Worm (Caenorhabditis elegans) whole organism, L2 larva: ENCODE measurements around the gene M02D8.6.

ENCODE experiments used
- C34F6.9 ChIP-seq: fragments of 150-350 bp; optimal IDR thresholded peaks from 2 replicates; lab custom pipeline; 2014; ENCODE audit warnings: missing biosample characterization, missing genetic modification characterization
- Y55F3AM.14 ChIP-seq: fragments of 200-800 bp; sonication (Bioruptor generic); optimal IDR thresholded peaks from 2 replicates; lab custom pipeline; 2018; ENCODE audit warnings: mild to moderate bottlenecking, missing genetic modification characterization, missing compliant biosample characterization
- ZK546.5 ChIP-seq: sonication (generic microtip); optimal IDR thresholded peaks from 2 replicates; lab custom pipeline; 2017; ENCODE audit warnings: missing biosample characterization, missing genetic modification characterization
- alr-1 ChIP-seq: fragments of 150-350 bp; optimal IDR thresholded peaks from 2 replicates; lab custom pipeline; 2014; ENCODE audit warnings: missing biosample characterization, missing genetic modification characterization
- aly-2 ChIP-seq: fragments of 150-350 bp; optimal IDR thresholded peaks from 2 replicates; lab custom pipeline; 2014; ENCODE audit warnings: missing biosample characterization, missing genetic modification characterization
- ama-1 ChIP-seq: fragments of 150-350 bp; optimal IDR thresholded peaks from 2 replicates; lab custom pipeline; 2018; ENCODE audit warnings: inconsistent platforms
- ceh-82 ChIP-seq: fragments of 150-350 bp; optimal IDR thresholded peaks from 2 replicates; lab custom pipeline; 2014; ENCODE audit warnings: missing biosample characterization, missing genetic modification characterization
- crh-2 ChIP-seq: sonication (generic microtip); optimal IDR thresholded peaks from 2 replicates; lab custom pipeline; 2017; ENCODE audit warnings: missing biosample characterization, missing genetic modification characterization
- dmd-4 ChIP-seq: sonication (generic microtip); optimal IDR thresholded peaks from 2 replicates; lab custom pipeline; 2017; ENCODE audit warnings: missing biosample characterization, missing genetic modification characterization
- elt-3 ChIP-seq: sonication (generic microtip); optimal IDR thresholded peaks from 2 replicates; lab custom pipeline; 2017; ENCODE audit warnings: missing biosample characterization, missing genetic modification characterization
- fos-1 ChIP-seq: fragments of 150-350 bp; optimal IDR thresholded peaks from 2 replicates; lab custom pipeline; 2014; ENCODE audit warnings: missing biosample characterization, missing genetic modification characterization
- gmeb-1 ChIP-seq: fragments of 150-350 bp; optimal IDR thresholded peaks from 2 replicates; lab custom pipeline; 2014; ENCODE audit warnings: missing biosample characterization, missing genetic modification characterization
- lin-13 ChIP-seq: fragments of 150-350 bp; optimal IDR thresholded peaks from 2 replicates; lab custom pipeline; 2014; ENCODE audit warnings: missing biosample characterization, missing genetic modification reagents, missing genetic modification characterization
- lin-39 ChIP-seq: fragments of 150-350 bp; optimal IDR thresholded peaks from 2 replicates; lab custom pipeline; 2014; ENCODE audit warnings: missing biosample characterization, missing genetic modification reagents, missing genetic modification characterization
- lsy-2 ChIP-seq, 2 experiments: fragments of 150-350 bp in 1 of 2; sonication (generic microtip) in 1 of 2; optimal IDR thresholded peaks; 2 replicates each; lab custom pipeline; 2014 to 2017; ENCODE audit warnings: missing biosample characterization in 2 of 2, missing genetic modification characterization in 2 of 2
- mdl-1 ChIP-seq, 2 experiments: fragments of 150-350 bp in 1 of 2; sonication (generic microtip) in 1 of 2; optimal IDR thresholded peaks; 2 replicates each; lab custom pipeline; 2017; ENCODE audit warnings: missing biosample characterization in 2 of 2, missing genetic modification characterization in 2 of 2
- nhr-10 ChIP-seq: sonication (generic microtip); optimal IDR thresholded peaks from 2 replicates; lab custom pipeline; 2017; ENCODE audit warnings: missing biosample characterization, missing genetic modification characterization
- nhr-11 ChIP-seq: fragments of 150-350 bp; optimal IDR thresholded peaks from 2 replicates; lab custom pipeline; 2014; ENCODE audit warnings: missing biosample characterization, missing genetic modification characterization
- nhr-129 ChIP-seq: fragments of 150-350 bp; optimal IDR thresholded peaks from 2 replicates; lab custom pipeline; 2014; ENCODE audit warnings: missing biosample characterization, missing genetic modification characterization
- nhr-21 ChIP-seq: fragments of 150-350 bp; optimal IDR thresholded peaks from 2 replicates; lab custom pipeline; 2014; ENCODE audit warnings: missing biosample characterization, missing genetic modification characterization
- nhr-23 ChIP-seq: fragments of 150-350 bp; optimal IDR thresholded peaks from 2 replicates; lab custom pipeline; 2014; ENCODE audit warnings: missing biosample characterization, missing genetic modification reagents, missing genetic modification characterization
- nhr-25 ChIP-seq: fragments of 150-350 bp; sonication (generic microtip); optimal IDR thresholded peaks from 3 replicates; lab custom pipeline; 2014; ENCODE audit warnings: missing biosample characterization, missing genetic modification characterization
- peb-1 ChIP-seq: fragments of 150-350 bp; optimal IDR thresholded peaks from 2 replicates; lab custom pipeline; 2014; ENCODE audit warnings: missing biosample characterization, missing genetic modification characterization
- sem-4 ChIP-seq: fragments of 150-350 bp; optimal IDR thresholded peaks from 2 replicates; lab custom pipeline; 2014; ENCODE audit warnings: missing biosample characterization, missing genetic modification reagents, missing genetic modification characterization
- sma-9 ChIP-seq, 2 experiments: fragments of 150-350 bp in 1 of 2; sonication (generic microtip) in 1 of 2; optimal IDR thresholded peaks; 2 replicates each; lab custom pipeline; 2014 to 2016; ENCODE audit warnings: missing genetic modification characterization in 2 of 2, mild to moderate bottlenecking in 1 of 2, missing biosample characterization in 1 of 2, missing compliant biosample characterization in 1 of 2, missing genetic modification reagents in 1 of 2, moderate library complexity in 1 of 2
- snpc-4 ChIP-seq: fragments of 150-350 bp; optimal IDR thresholded peaks from 2 replicates; lab custom pipeline; 2014; ENCODE audit warnings: missing biosample characterization, missing genetic modification characterization
- unc-39 ChIP-seq: fragments of 150-350 bp; optimal IDR thresholded peaks from 2 replicates; lab custom pipeline; 2014; ENCODE audit warnings: missing biosample characterization, missing genetic modification characterization
- unc-55 ChIP-seq: fragments of 150-350 bp; sonication (generic microtip); optimal IDR thresholded peaks from 3 replicates; lab custom pipeline; 2014; ENCODE audit warnings: missing biosample characterization, missing genetic modification reagents, missing genetic modification characterization
- unc-62 ChIP-seq: fragments of 150-350 bp; optimal IDR thresholded peaks from 2 replicates; lab custom pipeline; 2014; ENCODE audit warnings: missing biosample characterization, missing genetic modification reagents, missing genetic modification characterization
- zag-1 ChIP-seq: fragments of 150-350 bp; optimal IDR thresholded peaks from 2 replicates; lab custom pipeline; 2014; ENCODE audit warnings: missing biosample characterization, missing genetic modification characterization
- ztf-4 ChIP-seq: fragments of 150-350 bp; optimal IDR thresholded peaks from 2 replicates; lab custom pipeline; 2014; ENCODE audit warnings: missing biosample characterization, missing genetic modification characterization

The M02D8.6 gene

DNA sequence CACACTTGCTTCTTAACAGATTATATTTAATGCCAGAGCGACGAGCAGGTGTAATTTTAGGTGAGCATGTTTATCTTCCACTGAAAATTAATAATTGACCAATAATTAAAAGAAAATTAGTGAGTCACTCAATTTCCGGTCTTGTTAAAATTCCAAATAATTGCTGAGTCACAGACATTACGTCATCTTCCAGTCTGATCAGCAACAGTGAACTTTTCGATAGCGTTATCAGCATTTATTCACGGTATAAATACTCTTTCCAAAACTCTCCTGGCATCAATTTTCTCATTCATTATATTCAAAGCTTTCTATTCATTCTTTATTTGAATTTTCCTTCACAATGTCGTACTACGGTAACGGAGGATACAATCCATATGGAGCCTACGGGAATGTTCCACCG lies 22.3 kb downstream of the M02D8.6 start, which contains the start of gene kreg-1:
Gene kreg-1, plus strand, starts transcription at position 341 of the 400 bp plus-strand sequence.
- TF ChIP-seq elt-3 (tag; lab: Kevin White, UChicago) (no peak), unc-62 (GFP tag; lab: Kevin White, UChicago) (no peak), fos-1 (tag; lab: Kevin White, UChicago) (peak; percentile 73), nhr-129 (tag; lab: Kevin White, UChicago) (peak; percentile 16), unc-39 (tag; lab: Kevin White, UChicago) (no peak)

DNA sequence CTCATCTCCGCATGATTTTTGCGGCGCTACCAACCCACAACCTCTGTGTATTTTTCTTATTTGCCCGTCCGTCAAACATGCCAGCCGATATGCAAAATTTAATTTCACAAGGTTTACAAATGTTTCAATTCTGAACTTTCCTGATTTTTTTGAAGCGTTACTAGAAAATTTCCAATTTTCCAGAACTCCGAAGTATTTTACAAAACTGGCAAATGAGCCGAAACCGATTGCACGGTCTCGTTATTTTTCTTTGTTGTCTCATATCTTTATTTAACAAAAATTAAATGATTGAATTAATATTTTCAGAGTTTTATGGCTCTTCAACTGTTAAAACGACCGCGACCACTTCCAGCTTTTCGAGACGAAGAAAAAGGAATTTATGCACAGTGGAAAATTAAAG lies 23.7 kb downstream of the M02D8.6 start, which contains the start of gene F53A9.3:
Gene F53A9.3, plus strand, starts transcription at position 301 of the 400 bp plus-strand sequence.
- TF ChIP-seq ama-1 (lab: Kevin White, UChicago) (no peak), zag-1 (tag; lab: Kevin White, UChicago) (no peak), ceh-82 (tag; lab: Kevin White, UChicago) (no peak), peb-1 (tag; lab: Kevin White, UChicago) (no peak), ztf-4 (no peak), snpc-4 (no peak), C34F6.9 (no peak)

DNA sequence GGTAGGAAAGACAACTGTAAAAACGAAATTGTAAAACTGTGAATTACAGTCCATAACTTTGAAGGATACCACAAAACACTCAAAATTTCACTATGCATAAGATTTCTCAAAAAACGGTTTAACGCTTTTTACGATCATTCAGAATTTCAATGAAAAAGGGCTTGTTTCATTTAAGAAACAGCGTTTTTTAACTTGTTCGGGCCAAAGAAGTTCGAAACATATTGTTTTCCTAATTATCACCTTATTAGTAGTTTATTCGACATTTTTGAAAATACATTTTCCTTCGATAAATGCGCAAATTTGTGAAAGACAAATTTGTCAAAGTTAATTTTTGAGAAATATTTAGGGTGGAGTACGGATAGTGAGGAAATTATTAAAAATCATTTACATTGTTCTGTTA lies 26.9 kb downstream of the M02D8.6 start:
- TF ChIP-seq Y55F3AM.14 (GFP tag; lab: Kevin White, UChicago): no peak
- no peak for TF ChIP-seq lin-39 (tag; lab: Kevin White, UChicago)
- no peak for TF ChIP-seq nhr-21 (tag; lab: Kevin White, UChicago)
- TF ChIP-seq nhr-25 (tag; lab: Kevin White, UChicago): no peak
- no peak for TF ChIP-seq nhr-129 (tag; lab: Kevin White, UChicago)
- TF ChIP-seq aly-2: no peak
- no peak for TF ChIP-seq fos-1 (tag; lab: Kevin White, UChicago)

DNA sequence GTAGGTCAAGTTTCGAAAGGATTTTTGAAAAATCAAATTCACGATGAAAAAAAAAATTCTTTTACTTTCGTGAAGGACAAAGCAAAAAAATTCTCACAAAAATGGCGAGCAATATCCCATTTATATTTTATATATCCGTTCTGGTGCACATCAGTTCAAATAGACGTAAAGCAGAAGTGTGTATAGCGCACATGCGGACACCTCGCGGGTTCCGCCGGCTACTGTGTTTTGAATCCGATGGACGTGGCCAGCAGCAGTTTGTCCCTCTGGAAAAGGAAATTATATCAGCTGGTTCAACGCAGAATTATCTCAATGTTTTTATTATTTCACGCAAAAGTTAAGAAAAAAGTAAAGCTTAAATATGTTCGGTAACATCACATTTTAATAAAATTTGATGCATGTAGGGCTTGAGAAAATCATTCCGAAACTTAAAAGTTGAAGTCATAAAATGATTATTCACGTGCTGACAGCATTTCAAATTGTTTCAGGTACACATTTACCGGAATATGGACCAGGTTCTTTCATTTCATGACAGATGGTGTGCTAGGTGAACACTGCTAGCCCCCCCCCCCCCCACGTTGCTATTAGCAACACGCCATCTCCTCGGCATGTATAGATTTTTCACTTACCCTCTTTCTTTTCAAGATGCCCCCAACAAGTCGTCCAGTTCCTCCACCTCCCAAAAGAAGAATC lies 27.9 kb downstream of the M02D8.6 start, which contains the start of gene jbts-14:
Gene jbts-14, plus strand, starts transcription at position 643 of the 693 bp plus-strand sequence.
- TF ChIP-seq alr-1 (tag; lab: Kevin White, UChicago): no peak
- peak; percentile 72 for TF ChIP-seq snpc-4

DNA sequence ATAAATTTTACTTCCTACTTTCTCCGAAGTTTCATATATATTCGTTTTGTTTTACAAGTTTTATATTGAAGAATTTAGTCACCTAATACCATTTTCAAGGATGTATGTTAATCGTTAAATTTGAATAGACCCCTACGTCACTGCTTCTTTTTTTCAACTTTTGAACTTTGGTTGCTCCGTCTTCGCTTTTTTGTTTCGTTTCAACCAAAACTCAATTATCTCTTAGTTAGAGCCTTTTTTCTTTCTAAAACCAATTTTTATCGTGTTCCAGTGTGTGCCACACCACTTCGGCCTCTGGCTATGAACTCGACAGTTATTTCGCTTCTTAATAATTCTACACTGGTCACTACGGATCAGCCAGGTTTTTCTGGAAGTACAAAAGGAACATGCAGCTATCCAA lies 34.2 kb downstream of the M02D8.6 start, which contains the start of gene frpr-8:
Gene frpr-8, plus strand, starts transcription at position 301 of the 400 bp plus-strand sequence.
- no peak for TF ChIP-seq ZK546.5
- TF ChIP-seq nhr-11 (tag; lab: Kevin White, UChicago): no peak
- TF ChIP-seq elt-3 (tag; lab: Kevin White, UChicago): no peak
- TF ChIP-seq crh-2 (tag; lab: Kevin White, UChicago): no peak
- no peak for TF ChIP-seq fos-1 (tag; lab: Kevin White, UChicago)
- TF ChIP-seq nhr-21 (tag; lab: Kevin White, UChicago): no peak
- TF ChIP-seq dmd-4 (tag; lab: Kevin White, UChicago): no peak
- no peak for TF ChIP-seq ztf-4
- TF ChIP-seq gmeb-1: no peak
- TF ChIP-seq nhr-10: no peak
- no peak for TF ChIP-seq sem-4
- TF ChIP-seq unc-55 (GFP tag; lab: Kevin White, UChicago): no peak
- TF ChIP-seq snpc-4: no peak
- TF ChIP-seq lsy-2 (tag; optimal IDR thresholded peaks at IDR 0.05; lab: Kevin White, UChicago): no peak
- TF ChIP-seq sma-9 (GFP tag; optimal IDR thresholded peaks at IDR 0.05; lab: Kevin White, UChicago): no peak
- no peak for TF ChIP-seq sma-9 (tag; optimal IDR thresholded peaks at IDR 0.05; lab: Kevin White, UChicago)

DNA sequence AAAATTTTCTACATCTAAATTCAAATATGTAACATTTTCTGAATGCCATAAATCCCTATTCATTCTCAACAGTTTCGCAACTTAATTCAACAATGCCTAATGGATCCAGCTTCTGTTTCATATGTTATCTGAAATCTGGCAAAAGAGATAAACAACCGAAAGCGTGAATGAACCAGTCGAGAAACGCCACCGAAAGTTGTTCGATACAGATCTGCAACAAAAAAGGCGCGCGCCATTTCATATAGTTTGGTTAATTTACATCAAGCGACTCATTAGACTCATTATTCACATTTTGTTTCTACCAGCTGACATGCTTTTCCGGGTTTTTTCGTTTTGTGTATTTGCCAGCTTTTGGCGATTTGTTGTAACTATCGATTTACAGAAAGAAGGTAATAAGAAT lies 50.1 kb downstream of the M02D8.6 start, which contains the start of gene K09E2.1:
Gene K09E2.1, plus strand, starts transcription at position 301 of the 400 bp plus-strand sequence.
- TF ChIP-seq nhr-23 (tag; lab: Kevin White, UChicago) (no peak), crh-2 (tag; lab: Kevin White, UChicago) (no peak), mdl-1 (tag; optimal IDR thresholded peaks at IDR 0.05; lab: Kevin White, UChicago) (no peak), sma-9 (GFP tag; optimal IDR thresholded peaks at IDR 0.05; lab: Kevin White, UChicago) (no peak), sma-9 (tag; optimal IDR thresholded peaks at IDR 0.05; lab: Kevin White, UChicago) (no peak), lin-13 (GFP tag; lab: Kevin White, UChicago) (no peak)
